Worm (Caenorhabditis elegans): ENCODE measurements around the gene ins-19.

- TF ChIP-seq nhr-10 (tag; optimal IDR thresholded peaks at IDR 0.05) (no peak), lin-39 (tag; optimal IDR thresholded peaks at IDR 0.05) (no peak), nhr-11 (tag; optimal IDR thresholded peaks at IDR 0.05) (no peak)
Measured at ce11 chrII:3093352-3093751, 32.9 kb downstream of the ins-19 start, which contains the start of gene srg-22.

Measured in whole organism, L2 larva.